Worm (Caenorhabditis elegans): ENCODE results near the gene spe-51.

spe-51 gene

ce11 chrIV:4692463-4692862 lies at the start of gene spe-51:
spe-51 (plus strand) TSS chrIV:4692763.
- no peak for TF ChIP-seq cnd-1 (tag; optimal IDR thresholded peaks at IDR 0.05)
- TF ChIP-seq zip-8 (tag; optimal IDR thresholded peaks at IDR 0.05): no peak
- TF ChIP-seq ceh-83 (GFP tag; optimal IDR thresholded peaks at IDR 0.05): no peak
- no peak for TF ChIP-seq bed-3 (GFP tag; optimal IDR thresholded peaks at IDR 0.05)
- no peak for TF ChIP-seq M03D4.4 (tag; optimal IDR thresholded peaks at IDR 0.05)
- TF ChIP-seq ceh-43 (GFP tag; optimal IDR thresholded peaks at IDR 0.05): no peak
- no peak for TF ChIP-seq pha-4 (tag; optimal IDR thresholded peaks at IDR 0.05)
- no peak for TF ChIP-seq elt-1 (tag; optimal IDR thresholded peaks at IDR 0.05; ENCODE audit: borderline replicate concordance, insufficient read depth)
- TF ChIP-seq ceh-39 (tag; optimal IDR thresholded peaks at IDR 0.05): no peak
- no peak for TF ChIP-seq lin-13 (tag; optimal IDR thresholded peaks at IDR 0.05)

ce11 chrIV:4643577-4643976 lies 49.0 kb upstream of the spe-51 start:
- TF ChIP-seq ham-2 (GFP tag; optimal IDR thresholded peaks at IDR 0.05) (peak; percentile 47), unc-120 (tag; optimal IDR thresholded peaks at IDR 0.05; ENCODE audit: poor library complexity, severe bottlenecking) (peak; percentile 67), elt-1 (tag; optimal IDR thresholded peaks at IDR 0.05; ENCODE audit: borderline replicate concordance, insufficient read depth) (no peak)

ce11 chrIV:4645243-4645642 lies 47.3 kb upstream of the spe-51 start:
- TF ChIP-seq nhr-12 (tag; optimal IDR thresholded peaks at IDR 0.05): no peak
- TF ChIP-seq hlh-1 (tag; optimal IDR thresholded peaks at IDR 0.05): peak; percentile 52

- no peak for TF ChIP-seq ceh-83 (GFP tag; optimal IDR thresholded peaks at IDR 0.05)
- TF ChIP-seq M03D4.4 (tag; optimal IDR thresholded peaks at IDR 0.05): no peak
- no peak for TF ChIP-seq unc-62 (GFP tag; optimal IDR thresholded peaks at IDR 0.05)
- no peak for TF ChIP-seq elt-1 (tag; optimal IDR thresholded peaks at IDR 0.05; ENCODE audit: borderline replicate concordance, insufficient read depth)
- TF ChIP-seq mep-1 (tag; optimal IDR thresholded peaks at IDR 0.05): no peak
- no peak for TF ChIP-seq pha-4 (tag; optimal IDR thresholded peaks at IDR 0.05)
- TF ChIP-seq snpc-4 (tag; optimal IDR thresholded peaks at IDR 0.05): no peak
- TF ChIP-seq unc-120 (tag; optimal IDR thresholded peaks at IDR 0.05; ENCODE audit: poor library complexity, severe bottlenecking): no peak
- no peak for TF ChIP-seq nhr-12 (tag; optimal IDR thresholded peaks at IDR 0.05)
- TF ChIP-seq hlh-1 (tag; optimal IDR thresholded peaks at IDR 0.05): no peak
- TF ChIP-seq mls-2 (tag; optimal IDR thresholded peaks at IDR 0.05): no peak
- TF ChIP-seq tbx-8 (GFP tag; optimal IDR thresholded peaks at IDR 0.05): no peak
- TF ChIP-seq sptf-1 (tag; optimal IDR thresholded peaks at IDR 0.05): no peak
- TF ChIP-seq ceh-39 (tag; optimal IDR thresholded peaks at IDR 0.05): no peak
Measured at ce11 chrIV:4647385-4647784, 45.2 kb upstream of the spe-51 start, which contains the start of gene F29B9.8. F29B9.8 (plus strand) TSS chrIV:4647685.

ce11 chrIV:4649460-4649859 lies 43.1 kb upstream of the spe-51 start, which contains the start of gene F29B9.7:
F29B9.7 (plus strand) TSS chrIV:4649760.
- TF ChIP-seq elt-3 (tag; optimal IDR thresholded peaks at IDR 0.05) (no peak), tbx-8 (GFP tag; optimal IDR thresholded peaks at IDR 0.05) (no peak), drap-1 (GFP tag; optimal IDR thresholded peaks at IDR 0.05) (no peak), blmp-1 (tag; optimal IDR thresholded peaks at IDR 0.05) (no peak), ham-2 (GFP tag; optimal IDR thresholded peaks at IDR 0.05) (no peak), ceh-83 (GFP tag; optimal IDR thresholded peaks at IDR 0.05) (no peak), zip-8 (tag; optimal IDR thresholded peaks at IDR 0.05) (no peak), pha-4 (tag; optimal IDR thresholded peaks at IDR 0.05) (no peak), sem-2 (GFP tag; optimal IDR thresholded peaks at IDR 0.05) (no peak), mep-1 (tag; optimal IDR thresholded peaks at IDR 0.05) (no peak), mab-5 (tag; optimal IDR thresholded peaks at IDR 0.05) (no peak), nhr-237 (tag; optimal IDR thresholded peaks at IDR 0.05) (no peak), cnd-1 (tag; optimal IDR thresholded peaks at IDR 0.05) (no peak), flh-1 (GFP tag; optimal IDR thresholded peaks at IDR 0.05) (no peak), unc-62 (GFP tag; optimal IDR thresholded peaks at IDR 0.05) (no peak), sptf-1 (tag; optimal IDR thresholded peaks at IDR 0.05) (no peak), bed-3 (GFP tag; optimal IDR thresholded peaks at IDR 0.05) (no peak), ceh-39 (tag; optimal IDR thresholded peaks at IDR 0.05) (no peak), M03D4.4 (tag; optimal IDR thresholded peaks at IDR 0.05) (no peak)

ce11 chrIV:4650624-4651094 lies 41.9 kb upstream of the spe-51 start, which contains the start of gene ubc-9:
ubc-9 (plus strand) TSS chrIV:4651044.
- TF ChIP-seq pha-4 (tag; optimal IDR thresholded peaks at IDR 0.05): peak; percentile 48
- TF ChIP-seq lsy-2 (tag; optimal IDR thresholded peaks at IDR 0.05): peak; percentile 57
- TF ChIP-seq cnd-1 (tag; optimal IDR thresholded peaks at IDR 0.05): peak; percentile 38
- TF ChIP-seq elt-3 (tag; optimal IDR thresholded peaks at IDR 0.05): no peak
- peak; percentile 78 for TF ChIP-seq mep-1 (tag; optimal IDR thresholded peaks at IDR 0.05)
- no peak for TF ChIP-seq lin-32 (GFP tag; optimal IDR thresholded peaks at IDR 0.05)
- no peak for TF ChIP-seq elt-1 (tag; optimal IDR thresholded peaks at IDR 0.05; ENCODE audit: borderline replicate concordance, insufficient read depth)
- peak; percentile 9 for TF ChIP-seq ceh-43 (GFP tag; optimal IDR thresholded peaks at IDR 0.05)
- peak; percentile 27 for TF ChIP-seq sptf-1 (tag; optimal IDR thresholded peaks at IDR 0.05)
- peak; percentile 94 for TF ChIP-seq ceh-39 (tag; optimal IDR thresholded peaks at IDR 0.05)
- peak; percentile 60 for TF ChIP-seq mls-2 (tag; optimal IDR thresholded peaks at IDR 0.05)
- TF ChIP-seq blmp-1 (tag; optimal IDR thresholded peaks at IDR 0.05): no peak
- peak; percentile 34 for TF ChIP-seq lin-13 (tag; optimal IDR thresholded peaks at IDR 0.05)
- peak; percentile 65 for TF ChIP-seq ces-1 (GFP tag; optimal IDR thresholded peaks at IDR 0.05)
- TF ChIP-seq nhr-237 (tag; optimal IDR thresholded peaks at IDR 0.05): peak; percentile 40
- peak; percentile 33 for TF ChIP-seq unc-120 (tag; optimal IDR thresholded peaks at IDR 0.05; ENCODE audit: poor library complexity, severe bottlenecking)
- TF ChIP-seq bed-3 (GFP tag; optimal IDR thresholded peaks at IDR 0.05): no peak
